Worm (Caenorhabditis elegans) whole organism, L3 larva: ENCODE results near the gene nhr-131.

Experiments
- R02D3.7 ChIP-seq: fragments of 150-350 bp; optimal IDR thresholded peaks from 2 replicates; lab custom pipeline; 2014; ENCODE audit warnings: missing biosample characterization, missing genetic modification characterization
- aly-2 ChIP-seq: fragments of 150-350 bp; optimal IDR thresholded peaks from 2 replicates; lab custom pipeline; 2014; ENCODE audit warnings: missing biosample characterization, missing genetic modification characterization
- ama-1 ChIP-seq: fragments of 150-350 bp; optimal IDR thresholded peaks from 2 replicates; lab custom pipeline; 2018
- ceh-16 ChIP-seq: sonication (generic microtip); optimal IDR thresholded peaks from 2 replicates; lab custom pipeline; 2017; ENCODE audit warnings: missing biosample characterization, missing genetic modification characterization
- ceh-28 ChIP-seq: fragments of 150-350 bp; optimal IDR thresholded peaks from 2 replicates; lab custom pipeline; 2014; ENCODE audit warnings: missing biosample characterization, missing genetic modification reagents, missing genetic modification characterization
- ceh-82 ChIP-seq: fragments of 150-350 bp; optimal IDR thresholded peaks from 2 replicates; lab custom pipeline; 2014; ENCODE audit warnings: missing biosample characterization, missing genetic modification characterization
- ceh-9 ChIP-seq: sonication (generic microtip); optimal IDR thresholded peaks from 2 replicates; lab custom pipeline; 2018; ENCODE audit warnings: missing biosample characterization, missing genetic modification characterization
- egl-27 ChIP-seq: sonication (generic microtip); optimal IDR thresholded peaks from 4 replicates; lab custom pipeline; 2017; ENCODE audit warnings: missing biosample characterization, missing genetic modification reagents, missing genetic modification characterization
- egl-5 ChIP-seq: fragments of 150-350 bp; optimal IDR thresholded peaks from 2 replicates; lab custom pipeline; 2017; ENCODE audit warnings: missing biosample characterization, missing genetic modification reagents, missing genetic modification characterization, inconsistent platforms
- elt-2 ChIP-seq: sonication (generic microtip); optimal IDR thresholded peaks from 2 replicates; lab custom pipeline; 2016; ENCODE audit warnings: missing genetic modification reagents, mild to moderate bottlenecking, missing genetic modification characterization, missing compliant biosample characterization
- elt-3 ChIP-seq, 3 experiments: fragments of 150-350 bp in 1 of 3; sonication (generic microtip) in 2 of 3; optimal IDR thresholded peaks; 2 replicates in 2 of 3; 4 replicates in 1 of 3; lab custom pipeline; 2014 to 2017; ENCODE audit warnings: missing biosample characterization in 3 of 3, missing genetic modification characterization in 3 of 3
- eor-1 ChIP-seq, 2 experiments: fragments of 150-350 bp; optimal IDR thresholded peaks; 2 replicates each; lab custom pipeline; 2014 to 2018; ENCODE audit warnings: missing biosample characterization in 2 of 2, missing genetic modification characterization in 2 of 2
- fkh-2 ChIP-seq: fragments of 150-350 bp; optimal IDR thresholded peaks from 2 replicates; lab custom pipeline; 2014; ENCODE audit warnings: missing biosample characterization, missing genetic modification reagents, missing genetic modification characterization
- fos-1 ChIP-seq: fragments of 150-350 bp; optimal IDR thresholded peaks from 2 replicates; lab custom pipeline; 2014; ENCODE audit warnings: missing biosample characterization, missing genetic modification characterization
- hmg-11 ChIP-seq: sonication (generic microtip); optimal IDR thresholded peaks from 2 replicates; lab custom pipeline; 2016; ENCODE audit warnings: missing genetic modification characterization, missing compliant biosample characterization
- jun-1 ChIP-seq: fragments of 150-350 bp; optimal IDR thresholded peaks from 2 replicates; lab custom pipeline; 2014; ENCODE audit warnings: missing biosample characterization, missing genetic modification reagents, missing genetic modification characterization
- lin-15B ChIP-seq: fragments of 150-350 bp; optimal IDR thresholded peaks from 2 replicates; lab custom pipeline; 2014; ENCODE audit warnings: missing biosample characterization, missing genetic modification characterization
- lin-39 ChIP-seq: fragments of 150-350 bp; optimal IDR thresholded peaks from 2 replicates; lab custom pipeline; 2018; ENCODE audit warnings: missing biosample characterization, missing genetic modification reagents, missing genetic modification characterization
- lsy-12 ChIP-seq: sonication (generic microtip); optimal IDR thresholded peaks from 2 replicates; lab custom pipeline; 2016; ENCODE audit warnings: mild to moderate bottlenecking, missing genetic modification characterization, missing compliant biosample characterization
- mml-1 ChIP-seq: fragments of 150-350 bp; sonication (generic microtip); optimal IDR thresholded peaks from 3 replicates; lab custom pipeline; 2014; ENCODE audit warnings: missing biosample characterization, missing genetic modification characterization
- nhr-23 ChIP-seq: fragments of 150-350 bp; optimal IDR thresholded peaks from 2 replicates; lab custom pipeline; 2014; ENCODE audit warnings: missing biosample characterization, missing genetic modification reagents, missing genetic modification characterization
- nhr-25 ChIP-seq: sonication (generic microtip); optimal IDR thresholded peaks from 2 replicates; lab custom pipeline; 2017; ENCODE audit warnings: missing biosample characterization, missing genetic modification characterization
- nhr-28 ChIP-seq: fragments of 150-350 bp; optimal IDR thresholded peaks from 2 replicates; lab custom pipeline; 2014; ENCODE audit warnings: missing biosample characterization, missing genetic modification characterization
- nhr-76 ChIP-seq: fragments of 150-350 bp; sonication (generic microtip); optimal IDR thresholded peaks from 5 replicates; lab custom pipeline; 2014; ENCODE audit warnings: missing biosample characterization, missing genetic modification characterization
- nhr-77 ChIP-seq: fragments of 150-350 bp; optimal IDR thresholded peaks from 2 replicates; lab custom pipeline; 2014; ENCODE audit warnings: missing biosample characterization, missing genetic modification characterization
- pha-4 ChIP-seq: fragments of 150-350 bp; optimal IDR thresholded peaks from 2 replicates; lab custom pipeline; 2014; ENCODE audit warnings: missing biosample characterization, missing genetic modification reagents, missing genetic modification characterization
- pqm-1 ChIP-seq: fragments of 150-350 bp; optimal IDR thresholded peaks from 2 replicates; lab custom pipeline; 2017; ENCODE audit warnings: missing biosample characterization, missing genetic modification characterization, inconsistent platforms
- sea-2 ChIP-seq: fragments of 150-350 bp; sonication (generic microtip); optimal IDR thresholded peaks from 4 replicates; lab custom pipeline; 2014; ENCODE audit warnings: missing biosample characterization, missing genetic modification reagents, missing genetic modification characterization
- snpc-4 ChIP-seq: fragments of 150-350 bp; optimal IDR thresholded peaks from 2 replicates; lab custom pipeline; 2014; ENCODE audit warnings: missing biosample characterization, missing genetic modification characterization
- tbx-2 ChIP-seq: sonication (generic microtip); optimal IDR thresholded peaks from 2 replicates; lab custom pipeline; 2016; ENCODE audit warnings: mild to moderate bottlenecking, missing genetic modification characterization, missing compliant biosample characterization
- unc-62 ChIP-seq: fragments of 150-350 bp; sonication (generic microtip); optimal IDR thresholded peaks from 4 replicates; lab custom pipeline; 2014; ENCODE audit warnings: missing biosample characterization, missing genetic modification reagents, missing genetic modification characterization

Gene nhr-131

ce11 chrV:462263-462662, 31.9 kb upstream of the nhr-131 start, which contains the start of gene nhr-202:
Gene nhr-202, plus strand, starts transcription at chrV:462588.
- peak; percentile 38 for TF ChIP-seq nhr-23
- peak; percentile 62 for TF ChIP-seq pqm-1 (tag; lab: Kevin White, UChicago)
- TF ChIP-seq elt-2 (tag; lab: Kevin White, UChicago), result peak; percentile 72
- no peak for TF ChIP-seq nhr-77 (tag; lab: Kevin White, UChicago)
- peak; percentile 33 for TF ChIP-seq pha-4 (tag; lab: Kevin White, UChicago)
- TF ChIP-seq egl-5 (tag; lab: Kevin White, UChicago), result no peak
- TF ChIP-seq, all 47 proteins: peak for 4

ce11 chrV:464800-465199, 29.4 kb upstream of the nhr-131 start, which contains the start of gene nhr-201:
Gene nhr-201, plus strand, starts transcription at chrV:464828.
- TF ChIP-seq nhr-76 (tag; lab: Kevin White, UChicago) (no peak), tbx-2 (no peak), aly-2 (tag; lab: Kevin White, UChicago) (no peak), elt-2 (tag; lab: Kevin White, UChicago) (peak; percentile 44), nhr-77 (tag; lab: Kevin White, UChicago) (no peak), ceh-9 (tag; lab: Kevin White, UChicago) (no peak), lin-39 (tag; lab: Kevin White, UChicago) (no peak), egl-27 (tag; lab: Kevin White, UChicago) (no peak), eor-1 (tag; optimal IDR thresholded peaks at IDR 0.05; lab: Kevin White, UChicago) (no peak), ceh-16 (no peak), pqm-1 (tag; lab: Kevin White, UChicago) (peak; percentile 59), pha-4 (tag; lab: Kevin White, UChicago) (peak; percentile 65), lsy-12 (tag; lab: Kevin White, UChicago) (no peak), nhr-28 (tag; lab: Kevin White, UChicago) (no peak), lin-15B (tag; lab: Kevin White, UChicago) (no peak), unc-62 (GFP tag; lab: Kevin White, UChicago) (no peak), mml-1 (tag; lab: Kevin White, UChicago) (no peak), R02D3.7 (tag; lab: Kevin White, UChicago) (no peak)

ce11 chrV:465355-465754, 28.8 kb upstream of the nhr-131 start:
- TF ChIP-seq nhr-25 (tag; lab: Kevin White, UChicago) (peak; percentile 42), nhr-23 (peak; percentile 33), ceh-9 (tag; lab: Kevin White, UChicago) (no peak)

- no peak for TF ChIP-seq fos-1 (tag; lab: Kevin White, UChicago)
- no peak for TF ChIP-seq pha-4 (tag; lab: Kevin White, UChicago)
- no peak for TF ChIP-seq sea-2 (GFP tag; lab: Kevin White, UChicago)
- no peak for TF ChIP-seq ceh-28 (tag; lab: Kevin White, UChicago)
- no peak for TF ChIP-seq nhr-28 (tag; lab: Kevin White, UChicago)
- no peak for TF ChIP-seq jun-1
- no peak for TF ChIP-seq hmg-11
- TF ChIP-seq lin-39 (tag; lab: Kevin White, UChicago), result no peak
- TF ChIP-seq R02D3.7 (tag; lab: Kevin White, UChicago), result no peak
These were observed 26.7 kb upstream of the nhr-131 start for ce11 chrV:467507-467906.

ce11 chrV:468460-468859, 25.7 kb upstream of the nhr-131 start, which contains the start of gene srbc-57:
Gene srbc-57, minus strand, starts transcription at chrV:468560.
- TF ChIP-seq sea-2 (GFP tag; lab: Kevin White, UChicago), result no peak
- no peak for TF ChIP-seq nhr-77 (tag; lab: Kevin White, UChicago)
- TF ChIP-seq R02D3.7 (tag; lab: Kevin White, UChicago), result no peak

ce11 chrV:472589-472988, 21.6 kb upstream of the nhr-131 start, which contains the start of gene srt-31:
Gene srt-31, plus strand, starts transcription at chrV:472889.
- TF ChIP-seq mml-1 (tag; lab: Kevin White, UChicago) (no peak), snpc-4 (tag; lab: Kevin White, UChicago) (no peak), ceh-82 (tag; lab: Kevin White, UChicago) (no peak), pqm-1 (tag; lab: Kevin White, UChicago) (no peak), nhr-77 (tag; lab: Kevin White, UChicago) (no peak), ama-1 (lab: Kevin White, UChicago) (no peak), elt-3 (tag; optimal IDR thresholded peaks at IDR 0.05; lab: Kevin White, UChicago) (no peak), egl-5 (tag; lab: Kevin White, UChicago) (no peak), fkh-2 (tag; lab: Kevin White, UChicago) (no peak)
